Fruit fly (Drosophila melanogaster) whole organism, embryonic: Measurements from ENCODE around the gene Tlk.

Experiments
- Ada2b ChIP-seq: fragments of 200-800 bp; sonication (Bioruptor generic); IDR thresholded peaks from 2 replicates; pipeline ENCODE4 v1.3.6; 2022; ENCODE audit warnings: missing biosample characterization, missing genetic modification characterization
- Adf1 ChIP-seq: fragments of 200-800 bp; sonication (Bioruptor generic); IDR thresholded peaks from 2 replicates; pipeline ENCODE4 v1.3.6; 2022; ENCODE audit warnings: missing biosample characterization, missing genetic modification characterization
- Antp ChIP-seq: fragments of 200-800 bp; sonication (Bioruptor generic); optimal IDR thresholded peaks from 3 replicates; lab custom pipeline; 2016; ENCODE audit warnings: missing biosample characterization, missing genetic modification characterization
- BEAF-32 ChIP-seq: fragments of 200-800 bp; sonication (Bioruptor generic); optimal IDR thresholded peaks from 3 replicates; lab custom pipeline; 2017; ENCODE audit warnings: missing biosample characterization, missing genetic modification characterization, mild to moderate bottlenecking, moderate library complexity, missing genetic modification reagents
- Bgb ChIP-seq: fragments of 200-800 bp; sonication (Bioruptor generic); IDR thresholded peaks from 2 replicates; pipeline ENCODE4 v1.3.6; 2022; ENCODE audit warnings: missing biosample characterization, missing genetic modification characterization; ENCODE audit not compliant: partially characterized antibody
- CG10321 ChIP-seq: fragments of 200-800 bp; sonication (Bioruptor generic); IDR thresholded peaks from 2 replicates; pipeline ENCODE4 v1.3.6; 2022; ENCODE audit warnings: missing biosample characterization, missing genetic modification characterization
- CG11085 ChIP-seq: fragments of 200-800 bp; sonication (Bioruptor generic); IDR thresholded peaks from 2 replicates; pipeline ENCODE4 v1.3.6; 2022; ENCODE audit warnings: missing biosample characterization, missing genetic modification characterization
- CG12659 ChIP-seq: fragments of 200-800 bp; sonication (Bioruptor generic); optimal IDR thresholded peaks from 3 replicates; lab custom pipeline; 2017; ENCODE audit warnings: mild to moderate bottlenecking, missing biosample characterization, missing genetic modification reagents, missing genetic modification characterization
- CG13123 ChIP-seq: fragments of 200-800 bp; sonication (Bioruptor generic); optimal IDR thresholded peaks from 2 replicates; lab custom pipeline; 2016; ENCODE audit warnings: missing biosample characterization, missing genetic modification characterization
- CG14014 ChIP-seq: fragments of 200-800 bp; sonication (Bioruptor generic); IDR thresholded peaks from 2 replicates; pipeline ENCODE4 v1.3.6; 2022; ENCODE audit warnings: missing biosample characterization, missing genetic modification characterization
- CG15011 ChIP-seq: fragments of 200-800 bp; sonication (Bioruptor generic); optimal IDR thresholded peaks from 3 replicates; lab custom pipeline; 2018; ENCODE audit warnings: missing biosample characterization, mild to moderate bottlenecking, missing genetic modification characterization
- CG15601 ChIP-seq: fragments of 200-800 bp; sonication (Bioruptor generic); optimal IDR thresholded peaks from 3 replicates; lab custom pipeline; 2019; ENCODE audit warnings: missing biosample characterization, mild to moderate bottlenecking, missing genetic modification characterization, moderate library complexity
- CG17612 ChIP-seq: fragments of 200-800 bp; sonication (Bioruptor generic); IDR thresholded peaks from 2 replicates; pipeline ENCODE4 v1.3.6; 2022; ENCODE audit warnings: missing biosample characterization, missing genetic modification characterization
- CG18476 ChIP-seq: fragments of 200-800 bp; sonication (Bioruptor generic); optimal IDR thresholded peaks from 2 replicates; lab custom pipeline; 2016; ENCODE audit warnings: missing biosample characterization, mild to moderate bottlenecking, missing genetic modification characterization
- CG18599 ChIP-seq: fragments of 200-800 bp; sonication (Bioruptor generic); optimal IDR thresholded peaks from 3 replicates; lab custom pipeline; 2017; ENCODE audit warnings: missing biosample characterization, missing genetic modification characterization, mild to moderate bottlenecking, moderate library complexity, missing genetic modification reagents
- CG31441 ChIP-seq: fragments of 200-800 bp; sonication (Bioruptor generic); IDR thresholded peaks from 2 replicates; pipeline ENCODE4 v1.3.6; 2022; ENCODE audit warnings: missing biosample characterization, missing genetic modification characterization
- CG32767 ChIP-seq: fragments of 200-800 bp; sonication (Bioruptor generic); IDR thresholded peaks from 2 replicates; pipeline ENCODE4 v1.3.6; 2022; ENCODE audit warnings: missing biosample characterization, missing genetic modification characterization
- CG33213 ChIP-seq: fragments of 200-800 bp; sonication (Bioruptor generic); optimal IDR thresholded peaks from 3 replicates; lab custom pipeline; 2016; ENCODE audit warnings: missing biosample characterization, missing genetic modification characterization
- CG4854 ChIP-seq: fragments of 200-800 bp; sonication (Bioruptor generic); optimal IDR thresholded peaks from 2 replicates; lab custom pipeline; 2016; ENCODE audit warnings: missing biosample characterization, missing genetic modification characterization, inconsistent platforms
- CG7745 ChIP-seq: fragments of 200-800 bp; sonication (Bioruptor generic); optimal IDR thresholded peaks from 2 replicates; lab custom pipeline; 2018; ENCODE audit warnings: missing biosample characterization, mild to moderate bottlenecking, missing genetic modification characterization, moderate library complexity
- CG8290 ChIP-seq, 3 experiments: fragments of 200-800 bp; sonication (Bioruptor generic); optimal IDR thresholded peaks; 2 replicates each; lab custom pipeline; 2016 to 2019; ENCODE audit warnings: missing biosample characterization in 3 of 3, missing genetic modification characterization in 3 of 3, mild to moderate bottlenecking in 2 of 3, moderate library complexity in 1 of 3
- CG9817 ChIP-seq: fragments of 200-800 bp; sonication (Bioruptor generic); optimal IDR thresholded peaks from 2 replicates; lab custom pipeline; 2018; ENCODE audit warnings: missing biosample characterization, mild to moderate bottlenecking, missing genetic modification characterization, moderate library complexity
- CG9876 ChIP-seq: fragments of 200-800 bp; sonication (Bioruptor generic); optimal IDR thresholded peaks from 2 replicates; lab custom pipeline; 2016; ENCODE audit warnings: missing biosample characterization, missing genetic modification characterization
- Dp ChIP-seq: fragments of 200-800 bp; sonication (Bioruptor generic); optimal IDR thresholded peaks from 2 replicates; lab custom pipeline; 2018; ENCODE audit warnings: missing biosample characterization, mild to moderate bottlenecking, missing genetic modification characterization, moderate library complexity
- Drgx ChIP-seq: fragments of 200-800 bp; sonication (Bioruptor generic); IDR thresholded peaks from 2 replicates; pipeline ENCODE4 v1.3.6; 2022; ENCODE audit warnings: missing biosample characterization, missing genetic modification characterization
- HHEX ChIP-seq: fragments of 200-800 bp; sonication (Bioruptor generic); optimal IDR thresholded peaks from 3 replicates; lab custom pipeline; 2017; ENCODE audit warnings: missing biosample characterization, mild to moderate bottlenecking, missing genetic modification characterization, missing genetic modification reagents
- Hsf ChIP-seq: fragments of 200-800 bp; sonication (Bioruptor generic); optimal IDR thresholded peaks from 3 replicates; lab custom pipeline; 2016; ENCODE audit warnings: missing biosample characterization, missing genetic modification characterization
- MBD-R2 ChIP-seq: fragments of 200-800 bp; sonication (Bioruptor generic); IDR thresholded peaks from 2 replicates; pipeline ENCODE4 v1.3.6; 2022; ENCODE audit warnings: missing biosample characterization, missing genetic modification characterization
- MESR4 ChIP-seq: fragments of 200-800 bp; sonication (Bioruptor generic); optimal IDR thresholded peaks from 2 replicates; lab custom pipeline; 2018; ENCODE audit warnings: missing biosample characterization, mild to moderate bottlenecking, missing genetic modification characterization, moderate library complexity
- Mes4 ChIP-seq: fragments of 200-800 bp; sonication (Bioruptor generic); optimal IDR thresholded peaks from 2 replicates; lab custom pipeline; 2016; ENCODE audit warnings: missing biosample characterization, missing genetic modification characterization
- Rx ChIP-seq: fragments of 200-800 bp; sonication (Bioruptor generic); IDR thresholded peaks from 2 replicates; pipeline ENCODE4 v1.3.6; 2022; ENCODE audit warnings: missing biosample characterization, missing genetic modification characterization
- ab ChIP-seq: fragments of 200-800 bp; sonication (Bioruptor generic); optimal IDR thresholded peaks from 2 replicates; lab custom pipeline; 2016; ENCODE audit warnings: missing biosample characterization, missing genetic modification characterization
- abd-A ChIP-seq: fragments of 200-800 bp; sonication (Bioruptor generic); optimal IDR thresholded peaks from 3 replicates; lab custom pipeline; 2019; ENCODE audit warnings: missing biosample characterization, mild to moderate bottlenecking, missing genetic modification characterization, moderate library complexity
- chinmo ChIP-seq: fragments of 200-800 bp; sonication (Bioruptor generic); IDR thresholded peaks from 4 replicates; pipeline ENCODE4 v1.3.6; 2022; ENCODE audit warnings: missing biosample characterization, missing genetic modification characterization; ENCODE audit not compliant: partially characterized antibody
- chm ChIP-seq: fragments of 200-800 bp; sonication (Bioruptor generic); IDR thresholded peaks from 2 replicates; pipeline ENCODE4 v1.3.6; 2022; ENCODE audit warnings: missing biosample characterization, missing genetic modification characterization
- dmrt99B ChIP-seq: fragments of 200-800 bp; sonication (Bioruptor generic); optimal IDR thresholded peaks from 2 replicates; lab custom pipeline; 2018; ENCODE audit warnings: missing biosample characterization, mild to moderate bottlenecking, missing genetic modification characterization, moderate library complexity
- dpn ChIP-seq, 2 experiments: fragments of 200-800 bp; sonication (Bioruptor generic); optimal IDR thresholded peaks; 3 replicates each; lab custom pipeline; 2016; ENCODE audit warnings: missing biosample characterization in 2 of 2, missing genetic modification characterization in 2 of 2
- esg ChIP-seq: fragments of 200-800 bp; sonication (Bioruptor generic); conservative IDR thresholded peaks from 2 replicates; pipeline ENCODE4 v1.3.6; 2022; ENCODE audit warnings: missing biosample characterization, missing genetic modification characterization
- fru ChIP-seq: fragments of >200 bp; optimal IDR thresholded peaks from 2 replicates; lab custom pipeline; 2017
- gce ChIP-seq: fragments of 200-800 bp; sonication (Bioruptor generic); IDR thresholded peaks from 3 replicates; pipeline ENCODE4 v1.3.6; 2022; ENCODE audit warnings: missing biosample characterization, missing genetic modification characterization
- klu ChIP-seq: fragments of 200-800 bp; sonication (Bioruptor generic); IDR thresholded peaks from 2 replicates; pipeline ENCODE4 v1.3.6; 2022; ENCODE audit warnings: missing biosample characterization, missing genetic modification characterization
- nerfin-1 ChIP-seq: fragments of 200-800 bp; sonication (Bioruptor generic); optimal IDR thresholded peaks from 3 replicates; lab custom pipeline; 2019; ENCODE audit warnings: missing biosample characterization, mild to moderate bottlenecking, missing genetic modification characterization, moderate library complexity
- nmo ChIP-seq: fragments of 200-800 bp; sonication (Bioruptor generic); optimal IDR thresholded peaks from 2 replicates; lab custom pipeline; 2018; ENCODE audit warnings: missing biosample characterization, mild to moderate bottlenecking, missing genetic modification characterization, moderate library complexity
- onecut ChIP-seq: fragments of 200-800 bp; sonication (Bioruptor generic); IDR thresholded peaks from 2 replicates; pipeline ENCODE4 v1.3.6; 2022; ENCODE audit warnings: missing biosample characterization, missing genetic modification characterization
- phol ChIP-seq: fragments of 200-800 bp; sonication (Bioruptor generic); optimal IDR thresholded peaks from 3 replicates; lab custom pipeline; 2018; ENCODE audit warnings: missing biosample characterization, mild to moderate bottlenecking, missing genetic modification characterization, moderate library complexity
- ranshi ChIP-seq: fragments of 200-800 bp; sonication (Bioruptor generic); IDR thresholded peaks from 2 replicates; pipeline ENCODE4 v1.3.6; 2022; ENCODE audit warnings: missing biosample characterization, missing genetic modification characterization
- sens-2 ChIP-seq: fragments of 200-800 bp; sonication (Bioruptor generic); IDR thresholded peaks from 2 replicates; pipeline ENCODE4 v1.3.6; 2022; ENCODE audit warnings: missing biosample characterization, missing genetic modification characterization
- sna ChIP-seq: fragments of 200-800 bp; sonication (Bioruptor generic); IDR thresholded peaks from 2 replicates; pipeline ENCODE4 v1.3.6; 2022; ENCODE audit warnings: missing biosample characterization, missing genetic modification characterization; ENCODE audit not compliant: partially characterized antibody
- trh ChIP-seq: fragments of 200-800 bp; sonication (Bioruptor generic); optimal IDR thresholded peaks from 2 replicates; lab custom pipeline; 2016; ENCODE audit warnings: missing biosample characterization, missing genetic modification characterization
- wor ChIP-seq: fragments of 200-800 bp; sonication (Bioruptor generic); IDR thresholded peaks from 2 replicates; pipeline ENCODE4 v1.3.6; 2022; ENCODE audit warnings: missing biosample characterization, missing genetic modification characterization

Tlk gene

dm6 chrX:3687837-3688375 is 31.9 kb upstream of the Tlk start (continued):
- 0 out of 2 replicates have a peak, but pooled peaks have one; percentile 16 for TF ChIP-seq klu (GFP tag; lab: Robert Waterston, UW)
- TF ChIP-seq CG15011 (GFP tag; lab: Kevin White, UChicago) = no peak
- TF ChIP-seq ranshi (GFP tag; lab: Robert Waterston, UW) = peak; percentile 71
- peak; percentile 53 for TF ChIP-seq CG12659 (GFP tag; lab: Kevin White, UChicago)
- no peak for TF ChIP-seq abd-A (tag; lab: Kevin White, UChicago)
- no peak for TF ChIP-seq CG7745 (tag; lab: Kevin White, UChicago)
- TF ChIP-seq Ada2b (GFP tag; lab: Robert Waterston, UW) = peak; percentile 50
- TF ChIP-seq CG9817 (tag; lab: Kevin White, UChicago) = no peak
- 0 out of 2 replicates have a peak, but pooled peaks have one; percentile 54 for TF ChIP-seq CG14014 (GFP tag; lab: Robert Waterston, UW)
- peak; percentile 45; the same call in 1 of the 2 replicates for TF ChIP-seq onecut
- TF ChIP-seq CG11085 (GFP tag; lab: Robert Waterston, UW) = no peak
- peak; percentile 84 for TF ChIP-seq Drgx
- no peak for TF ChIP-seq MESR4 (GFP tag; lab: Kevin White, UChicago)
- no peak for TF ChIP-seq CG10321 (GFP tag; lab: Robert Waterston, UW)
- TF ChIP-seq BEAF-32 = no peak
- TF ChIP-seq CG13123 (GFP tag; lab: Kevin White, UChicago) = peak; percentile 18
- peak; percentile 70 for TF ChIP-seq Mes4 (GFP tag; lab: Kevin White, UChicago)
- peak; percentile 68 for TF ChIP-seq phol (tag; lab: Kevin White, UChicago)
- peak; percentile 80; the same call in 2 of the 4 replicates for TF ChIP-seq chinmo
- TF ChIP-seq sens-2 (GFP tag; lab: Robert Waterston, UW) = peak; percentile 38; the same call in 1 of the 2 replicates
- TF ChIP-seq trh = no peak
- 0 out of 2 replicates have a peak, but pooled peaks have one; percentile 38 for TF ChIP-seq CG32767 (GFP tag; lab: Robert Waterston, UW)
- no peak for TF ChIP-seq Bgb (GFP tag; lab: Robert Waterston, UW)
- peak; percentile 31; the same call in 1 of the 2 replicates for TF ChIP-seq MBD-R2 (GFP tag; lab: Robert Waterston, UW)
- TF ChIP-seq fru (lab: Kevin White, UChicago) = no peak
- no peak for TF ChIP-seq Dp
- no peak for TF ChIP-seq CG8290 (GFP tag; optimal IDR thresholded peaks at IDR 0.05; lab: Kevin White, UChicago)
- TF ChIP-seq CG8290 (tag; optimal IDR thresholded peaks at IDR 0.05; lab: Kevin White, UChicago) = peak in 1 of 2 experiments; percentile 68
- TF ChIP-seq wor (GFP tag; lab: Robert Waterston, UW) = peak; percentile 51
- TF ChIP-seq gce (GFP tag; lab: Robert Waterston, UW) = peak; percentile 52; the same call in 1 of the 3 replicates
- TF ChIP-seq CG4854 (GFP tag; lab: Kevin White, UChicago) = peak; percentile 23
- peak; percentile 62 to 72 for TF ChIP-seq dpn (GFP tag; optimal IDR thresholded peaks at IDR 0.05; lab: Kevin White, UChicago)
- TF ChIP-seq CG31441 (GFP tag; lab: Robert Waterston, UW) = peak; percentile 72
- peak; percentile 64 for TF ChIP-seq nmo (GFP tag; lab: Kevin White, UChicago)
- peak; percentile 70 for TF ChIP-seq Antp
- peak; percentile 88 for TF ChIP-seq Adf1
- peak; percentile 9 for TF ChIP-seq HHEX (GFP tag; lab: Kevin White, UChicago)
- peak; percentile 45 for TF ChIP-seq CG9876 (GFP tag; lab: Kevin White, UChicago)
- peak; percentile 69 for TF ChIP-seq dmrt99B (tag; lab: Kevin White, UChicago)
- TF ChIP-seq CG17612 (GFP tag; lab: Robert Waterston, UW) = no peak
- TF ChIP-seq sna = no peak
- peak; percentile 44; the same call in 1 of the 2 replicates for TF ChIP-seq Rx (GFP tag; lab: Robert Waterston, UW)
- TF ChIP-seq ab (GFP tag; lab: Kevin White, UChicago) = peak; percentile 71
- peak; percentile 51 for TF ChIP-seq esg (GFP tag; lab: Robert Waterston, UW)
- peak; percentile 59 for TF ChIP-seq CG18599 (GFP tag; lab: Kevin White, UChicago)
- TF ChIP-seq nerfin-1 (tag; lab: Kevin White, UChicago) = peak; percentile 71
- peak; percentile 69 for TF ChIP-seq chm (GFP tag; lab: Robert Waterston, UW)
- peak; percentile 47 for TF ChIP-seq Hsf (GFP tag; lab: Kevin White, UChicago)
- TF ChIP-seq CG33213 (GFP tag; lab: Kevin White, UChicago) = peak; percentile 39
- peak; percentile 25 for TF ChIP-seq CG18476
- no peak for TF ChIP-seq CG15601
